Fruit fly (Drosophila melanogaster) whole organism, embryonic: ENCODE measurements around the gene Gad1.

Experiments
- Antp ChIP-seq: fragments of 200-800 bp; sonication (Bioruptor generic); optimal IDR thresholded peaks from 3 replicates; lab custom pipeline; 2016; ENCODE audit warnings: missing biosample characterization, missing genetic modification characterization
- B-H1 ChIP-seq: fragments of 200-800 bp; sonication (Bioruptor generic); IDR thresholded peaks from 3 replicates; pipeline ENCODE4 v1.3.6; 2022; ENCODE audit warnings: missing biosample characterization, missing genetic modification characterization
- Bgb ChIP-seq: fragments of 200-800 bp; sonication (Bioruptor generic); IDR thresholded peaks from 2 replicates; pipeline ENCODE4 v1.3.6; 2022; ENCODE audit warnings: missing biosample characterization, missing genetic modification characterization; ENCODE audit not compliant: partially characterized antibody
- Blimp-1 ChIP-seq: fragments of 200-800 bp; sonication (Bioruptor generic); optimal IDR thresholded peaks from 3 replicates; lab custom pipeline; 2018; ENCODE audit warnings: missing biosample characterization, missing genetic modification characterization, mild to moderate bottlenecking, moderate library complexity, missing genetic modification reagents
- CG10654 ChIP-seq: fragments of 200-800 bp; sonication (Bioruptor generic); optimal IDR thresholded peaks from 2 replicates; lab custom pipeline; 2016; ENCODE audit warnings: missing biosample characterization, missing genetic modification characterization
- CG11696 ChIP-seq: fragments of 200-800 bp; sonication (Bioruptor generic); IDR thresholded peaks from 2 replicates; pipeline ENCODE4 v1.3.6; 2022; ENCODE audit warnings: missing biosample characterization, missing genetic modification characterization
- CG13287 ChIP-seq: fragments of 200-800 bp; sonication (Bioruptor generic); IDR thresholded peaks from 2 replicates; pipeline ENCODE4 v1.3.6; 2022; ENCODE audit warnings: missing biosample characterization, missing genetic modification characterization; ENCODE audit not compliant: partially characterized antibody
- CG17328 ChIP-seq: fragments of 200-800 bp; sonication (Bioruptor generic); IDR thresholded peaks from 2 replicates; pipeline ENCODE4 v1.3.6; 2022; ENCODE audit warnings: missing biosample characterization, missing genetic modification characterization
- CG17568 ChIP-seq: fragments of 200-800 bp; sonication (Bioruptor generic); optimal IDR thresholded peaks from 2 replicates; lab custom pipeline; 2018; ENCODE audit warnings: missing biosample characterization, mild to moderate bottlenecking, missing genetic modification characterization, moderate library complexity
- CG17912 ChIP-seq: fragments of 200-800 bp; sonication (Bioruptor generic); optimal IDR thresholded peaks from 2 replicates; lab custom pipeline; 2018; ENCODE audit warnings: missing biosample characterization, mild to moderate bottlenecking, missing genetic modification characterization
- CG31388 ChIP-seq: fragments of 200-800 bp; sonication (Bioruptor generic); optimal IDR thresholded peaks from 2 replicates; lab custom pipeline; 2016; ENCODE audit warnings: missing biosample characterization, missing genetic modification characterization
- CG31441 ChIP-seq: fragments of 200-800 bp; sonication (Bioruptor generic); IDR thresholded peaks from 2 replicates; pipeline ENCODE4 v1.3.6; 2022; ENCODE audit warnings: missing biosample characterization, missing genetic modification characterization
- CG34224 ChIP-seq: fragments of 200-800 bp; sonication (Bioruptor generic); IDR thresholded peaks from 3 replicates; pipeline ENCODE4 v1.3.6; 2022; ENCODE audit warnings: missing biosample characterization, missing genetic modification characterization; ENCODE audit not compliant: partially characterized antibody
- CG42726 ChIP-seq: fragments of 200-800 bp; sonication (Bioruptor generic); IDR thresholded peaks from 2 replicates; pipeline ENCODE4 v1.3.6; 2022; ENCODE audit warnings: missing biosample characterization, missing genetic modification characterization; ENCODE audit not compliant: partially characterized antibody
- CG4360 ChIP-seq: fragments of 200-800 bp; sonication (Bioruptor generic); IDR thresholded peaks from 2 replicates; pipeline ENCODE4 v1.3.6; 2022; ENCODE audit warnings: missing biosample characterization, missing genetic modification characterization
- CG4617 ChIP-seq: fragments of 200-800 bp; sonication (Bioruptor generic); optimal IDR thresholded peaks from 3 replicates; lab custom pipeline; 2016; ENCODE audit warnings: missing biosample characterization, missing genetic modification characterization, borderline replicate concordance
- CG6683 ChIP-seq: fragments of 200-800 bp; sonication (Bioruptor generic); optimal IDR thresholded peaks from 2 replicates; lab custom pipeline; 2017; ENCODE audit warnings: missing biosample characterization, mild to moderate bottlenecking, missing genetic modification characterization, missing genetic modification reagents
- CG6854 ChIP-seq: fragments of 200-800 bp; sonication (Bioruptor generic); optimal IDR thresholded peaks from 3 replicates; lab custom pipeline; 2017; ENCODE audit warnings: missing biosample characterization, mild to moderate bottlenecking, missing genetic modification characterization
- CG7786 ChIP-seq: fragments of 200-800 bp; sonication (Bioruptor generic); optimal IDR thresholded peaks from 2 replicates; lab custom pipeline; 2016; ENCODE audit warnings: missing biosample characterization, missing genetic modification characterization
- CG7928 ChIP-seq: fragments of 200-800 bp; sonication (Bioruptor generic); optimal IDR thresholded peaks from 2 replicates; lab custom pipeline; 2017; ENCODE audit warnings: missing biosample characterization, mild to moderate bottlenecking, missing genetic modification characterization
- CG9727 ChIP-seq: fragments of 200-800 bp; sonication (Bioruptor generic); optimal IDR thresholded peaks from 3 replicates; lab custom pipeline; 2017; ENCODE audit warnings: missing biosample characterization, mild to moderate bottlenecking, missing genetic modification characterization
- CG9932 ChIP-seq: fragments of 200-800 bp; sonication (Bioruptor generic); IDR thresholded peaks from 2 replicates; pipeline ENCODE4 v1.3.6; 2022; ENCODE audit warnings: missing biosample characterization, missing genetic modification characterization
- Camta ChIP-seq: fragments of 200-800 bp; sonication (Bioruptor generic); optimal IDR thresholded peaks from 2 replicates; lab custom pipeline; 2016; ENCODE audit warnings: missing biosample characterization, missing genetic modification characterization
- Chrac-16 ChIP-seq: fragments of 200-800 bp; sonication (Bioruptor generic); optimal IDR thresholded peaks from 3 replicates; lab custom pipeline; 2016; ENCODE audit warnings: missing biosample characterization, missing genetic modification characterization
- E2f1 ChIP-seq: fragments of 200-800 bp; sonication (Bioruptor generic); IDR thresholded peaks from 2 replicates; pipeline ENCODE4 v1.3.6; 2022; ENCODE audit warnings: missing biosample characterization, missing genetic modification characterization
- Fer1 ChIP-seq: fragments of 200-800 bp; sonication (Bioruptor generic); optimal IDR thresholded peaks from 2 replicates; lab custom pipeline; 2017; ENCODE audit warnings: missing biosample characterization, mild to moderate bottlenecking, missing genetic modification characterization
- Oaz ChIP-seq: fragments of 200-800 bp; sonication (Bioruptor generic); IDR thresholded peaks from 2 replicates; pipeline ENCODE4 v1.3.6; 2022; ENCODE audit warnings: missing biosample characterization, missing genetic modification characterization
- Rfx ChIP-seq: fragments of 200-800 bp; sonication (Bioruptor generic); IDR thresholded peaks from 2 replicates; pipeline ENCODE4 v1.3.6; 2022; ENCODE audit warnings: missing biosample characterization, missing genetic modification characterization
- Tbp ChIP-seq: fragments of >200 bp; optimal IDR thresholded peaks from 2 replicates; lab custom pipeline; 2018; ENCODE audit warnings: missing biosample characterization, missing genetic modification characterization
- al ChIP-seq: fragments of 200-800 bp; sonication (Bioruptor generic); IDR thresholded peaks from 2 replicates; pipeline ENCODE4 v1.3.6; 2022; ENCODE audit warnings: missing biosample characterization, missing genetic modification characterization
- ara ChIP-seq: fragments of 200-800 bp; sonication (Bioruptor generic); IDR thresholded peaks from 2 replicates; pipeline ENCODE4 v1.3.6; 2022; ENCODE audit warnings: missing biosample characterization, missing genetic modification characterization
- ash1 ChIP-seq: fragments of 200-800 bp; sonication (Bioruptor generic); optimal IDR thresholded peaks from 2 replicates; lab custom pipeline; 2018; ENCODE audit warnings: missing biosample characterization, mild to moderate bottlenecking, missing genetic modification characterization
- cato ChIP-seq: fragments of 200-800 bp; sonication (Bioruptor generic); optimal IDR thresholded peaks from 2 replicates; lab custom pipeline; 2016; ENCODE audit warnings: missing biosample characterization, missing genetic modification characterization, borderline replicate concordance
- ci ChIP-seq: fragments of 200-800 bp; sonication (Bioruptor generic); IDR thresholded peaks from 3 replicates; pipeline ENCODE4 v1.3.6; 2022; ENCODE audit warnings: missing biosample characterization, missing genetic modification characterization
- danr ChIP-seq: fragments of 200-800 bp; sonication (Bioruptor generic); IDR thresholded peaks from 2 replicates; pipeline ENCODE4 v1.3.6; 2022; ENCODE audit warnings: missing biosample characterization, missing genetic modification characterization
- grn ChIP-seq: fragments of 200-800 bp; sonication (Bioruptor generic); optimal IDR thresholded peaks from 3 replicates; lab custom pipeline; 2017; ENCODE audit warnings: missing biosample characterization, missing genetic modification characterization
- gsb ChIP-seq: fragments of 200-800 bp; sonication (Bioruptor generic); IDR thresholded peaks from 2 replicates; pipeline ENCODE4 v1.3.6; 2022; ENCODE audit warnings: missing biosample characterization, missing genetic modification characterization
- jing ChIP-seq: fragments of 200-800 bp; sonication (Bioruptor generic); optimal IDR thresholded peaks from 2 replicates; lab custom pipeline; 2018; ENCODE audit warnings: missing biosample characterization, mild to moderate bottlenecking, missing genetic modification characterization
- knrl ChIP-seq: fragments of 200-800 bp; sonication (Bioruptor generic); IDR thresholded peaks from 3 replicates; pipeline ENCODE4 v1.3.6; 2022; ENCODE audit warnings: missing biosample characterization, missing genetic modification characterization; ENCODE audit not compliant: partially characterized antibody
- pan ChIP-seq, 4 experiments: fragments of >200 bp in 3 of 4; fragments of 200-800 bp in 1 of 4; sonication (Bioruptor generic) in 1 of 4; optimal IDR thresholded peaks in 3 of 4; IDR thresholded peaks in 1 of 4; 2 replicates each; pipeline versions ENCODE4 v1.3.6 to Lab custom; 2017 to 2022; ENCODE audit warnings: missing biosample characterization in 2 of 4, missing genetic modification characterization in 2 of 4, mixed read lengths in 1 of 4
- pb ChIP-seq: fragments of 200-800 bp; sonication (Bioruptor generic); optimal IDR thresholded peaks from 3 replicates; lab custom pipeline; 2016; ENCODE audit warnings: missing biosample characterization, missing genetic modification characterization
- repo ChIP-seq: fragments of 200-800 bp; sonication (Bioruptor generic); optimal IDR thresholded peaks from 2 replicates; lab custom pipeline; 2016; ENCODE audit warnings: missing biosample characterization, missing genetic modification characterization
- salm ChIP-seq: fragments of 200-800 bp; sonication (Bioruptor generic); optimal IDR thresholded peaks from 2 replicates; lab custom pipeline; 2018; ENCODE audit warnings: missing biosample characterization, mild to moderate bottlenecking, missing genetic modification characterization
- scrt ChIP-seq: fragments of 200-800 bp; sonication (Bioruptor generic); optimal IDR thresholded peaks from 2 replicates; lab custom pipeline; 2018; ENCODE audit warnings: missing biosample characterization, mild to moderate bottlenecking, missing genetic modification characterization, moderate library complexity
- ssp ChIP-seq: fragments of 200-800 bp; sonication (Bioruptor generic); IDR thresholded peaks from 2 replicates; pipeline ENCODE4 v1.3.6; 2022; ENCODE audit warnings: missing biosample characterization, missing genetic modification characterization
- tll ChIP-seq, 2 experiments: fragments of 200-800 bp in 1 of 2; fragments of >200 bp in 1 of 2; sonication (Bioruptor generic) in 1 of 2; optimal IDR thresholded peaks; 2 replicates each; lab custom pipeline; 2017 to 2019; ENCODE audit warnings: missing biosample characterization in 2 of 2, missing genetic modification characterization in 2 of 2, mild to moderate bottlenecking in 1 of 2, moderate library complexity in 1 of 2
- trem ChIP-seq: fragments of 200-800 bp; optimal IDR thresholded peaks from 3 replicates; lab custom pipeline; 2019; ENCODE audit warnings: missing biosample characterization, mild to moderate bottlenecking, missing genetic modification characterization, moderate library complexity
- trh ChIP-seq: fragments of 200-800 bp; sonication (Bioruptor generic); optimal IDR thresholded peaks from 2 replicates; lab custom pipeline; 2016; ENCODE audit warnings: missing biosample characterization, missing genetic modification characterization
- unc-4 ChIP-seq: fragments of 200-800 bp; sonication (Bioruptor generic); IDR thresholded peaks from 2 replicates; pipeline ENCODE4 v1.3.6; 2022; ENCODE audit warnings: missing biosample characterization, missing genetic modification characterization; ENCODE audit not compliant: partially characterized antibody
- vnd ChIP-seq: fragments of 200-800 bp; sonication (Bioruptor generic); IDR thresholded peaks from 3 replicates; pipeline ENCODE4 v1.3.6; 2022; ENCODE audit warnings: missing biosample characterization, missing genetic modification characterization; ENCODE audit not compliant: partially characterized antibody

Gad1 gene

dm6 chr3L:4071561-4072049, 16.9 kb downstream of the Gad1 start, which contains the start of gene wit (continued):
- TF ChIP-seq CG17912 (GFP tag; lab: Kevin White, UChicago) (no peak), CG7786 (peak; percentile 31), vnd (no peak), ci (peak; percentile 72; the same call in 2 of the 3 replicates), danr (GFP tag; lab: Robert Waterston, UW) (no peak), gsb (GFP tag; lab: Robert Waterston, UW) (no peak), CG7928 (GFP tag; lab: Kevin White, UChicago) (no peak), CG31441 (GFP tag; lab: Robert Waterston, UW) (no peak), grn (GFP tag; lab: Kevin White, UChicago) (no peak), ash1 (GFP tag; lab: Kevin White, UChicago) (no peak), Antp (GFP tag; lab: Kevin White, UChicago) (no peak), E2f1 (GFP tag; lab: Robert Waterston, UW) (no peak), pan (optimal IDR thresholded peaks at IDR 0.05; lab: Kevin White, UChicago) (no peak), pan (GFP tag; optimal IDR thresholded peaks at IDR 0.05 in 1 of 2, IDR thresholded peaks at IDR 0.05 in 1 of 2) (peak in 1 of 2 experiments; percentile 30), Bgb (GFP tag; lab: Robert Waterston, UW) (peak; percentile 49), Oaz (GFP tag; lab: Robert Waterston, UW) (no peak), CG10654 (GFP tag; lab: Kevin White, UChicago) (no peak), salm (tag; lab: Kevin White, UChicago) (no peak), tll (GFP tag; optimal IDR thresholded peaks at IDR 0.05; lab: Kevin White, UChicago) (no peak), Tbp (GFP tag; lab: Kevin White, UChicago) (no peak), ssp (GFP tag; lab: Robert Waterston, UW) (no peak), trem (tag; lab: Kevin White, UChicago) (no peak), B-H1 (GFP tag; lab: Robert Waterston, UW) (no peak; the same call in 2 of the 3 replicates), al (GFP tag; lab: Robert Waterston, UW) (no peak), CG17328 (no peak; the same call in 1 of the 2 replicates), Chrac-16 (GFP tag; lab: Kevin White, UChicago) (no peak), Fer1 (GFP tag; lab: Kevin White, UChicago) (peak; percentile 67), scrt (peak; percentile 98), knrl (GFP tag; lab: Robert Waterston, UW) (no peak), unc-4 (peak; percentile 58), repo (no peak), Blimp-1 (GFP tag; lab: Kevin White, UChicago) (no peak), CG34224 (GFP tag; lab: Robert Waterston, UW) (peak; percentile 75), CG11696 (GFP tag; lab: Robert Waterston, UW) (no peak), CG9932 (GFP tag; lab: Robert Waterston, UW) (peak; percentile 32), ara (no peak), CG6854 (GFP tag; lab: Kevin White, UChicago) (peak; percentile 65), pb (no peak), Camta (peak; percentile 17), CG6683 (GFP tag; lab: Kevin White, UChicago) (no peak), CG9727 (GFP tag; lab: Kevin White, UChicago) (no peak), trh (GFP tag; lab: Kevin White, UChicago) (no peak), CG4360 (no peak), cato (no peak), CG42726 (GFP tag; lab: Robert Waterston, UW) (0 out of 2 replicates have a peak, but pooled peaks have one; percentile 16), jing (GFP tag; lab: Kevin White, UChicago) (no peak), CG31388 (no peak), CG4617 (no peak), Rfx (peak; percentile 31; the same call in 1 of the 2 replicates), CG13287 (GFP tag; lab: Robert Waterston, UW) (peak; percentile 73), CG17568 (GFP tag; lab: Kevin White, UChicago) (peak; percentile 14)
